Fruit fly (Drosophila melanogaster) whole organism, prepupa: ENCODE data around the gene CG2924.

Source experiments
- Blimp-1 ChIP-seq: fragments of 200-800 bp; sonication (Bioruptor generic); optimal IDR thresholded peaks from 3 replicates; lab custom pipeline; 2017; ENCODE audit warnings: missing biosample characterization, missing genetic modification characterization, mild to moderate bottlenecking, moderate library complexity, missing genetic modification reagents
- CG10669 ChIP-seq: fragments of 200-800 bp; sonication (Bioruptor generic); optimal IDR thresholded peaks from 3 replicates; lab custom pipeline; 2018; ENCODE audit warnings: missing biosample characterization, mild to moderate bottlenecking, missing genetic modification characterization, moderate library complexity
- CG11294 ChIP-seq: fragments of 200-800 bp; sonication (Bioruptor generic); IDR thresholded peaks from 2 replicates; pipeline ENCODE4 v1.3.6; 2022; ENCODE audit warnings: missing biosample characterization, missing genetic modification characterization
- CG11902 ChIP-seq: fragments of 200-800 bp; sonication (Bioruptor generic); optimal IDR thresholded peaks from 3 replicates; lab custom pipeline; 2016; ENCODE audit warnings: missing biosample characterization, missing genetic modification characterization
- CG15336 ChIP-seq: fragments of 200-800 bp; sonication (Bioruptor generic); IDR thresholded peaks from 2 replicates; pipeline ENCODE4 v1.3.6; 2022; ENCODE audit warnings: missing biosample characterization, missing genetic modification characterization
- CG1621 ChIP-seq: fragments of 200-800 bp; sonication (Bioruptor generic); optimal IDR thresholded peaks from 3 replicates; lab custom pipeline; 2018; ENCODE audit warnings: missing biosample characterization, mild to moderate bottlenecking, missing genetic modification characterization
- CG3032 ChIP-seq: fragments of 200-800 bp; optimal IDR thresholded peaks from 2 replicates; lab custom pipeline; 2019; ENCODE audit warnings: missing biosample characterization, mild to moderate bottlenecking, missing genetic modification characterization, moderate library complexity
- CG32006 ChIP-seq: fragments of 200-800 bp; sonication (Bioruptor generic); optimal IDR thresholded peaks from 3 replicates; lab custom pipeline; 2017; ENCODE audit warnings: missing biosample characterization, mild to moderate bottlenecking, missing genetic modification characterization
- CG34406 ChIP-seq: fragments of 200-800 bp; sonication (Bioruptor generic); optimal IDR thresholded peaks from 3 replicates; lab custom pipeline; 2016; ENCODE audit warnings: missing biosample characterization, missing genetic modification characterization
- CG3919 ChIP-seq: fragments of 200-800 bp; sonication (Bioruptor generic); optimal IDR thresholded peaks from 3 replicates; lab custom pipeline; 2016; ENCODE audit warnings: missing biosample characterization, missing genetic modification characterization
- CG4318 ChIP-seq: fragments of 200-800 bp; sonication (Bioruptor generic); optimal IDR thresholded peaks from 3 replicates; lab custom pipeline; 2017; ENCODE audit warnings: missing biosample characterization, mild to moderate bottlenecking, missing genetic modification characterization
- CG6163 ChIP-seq: fragments of 200-800 bp; sonication (Bioruptor generic); IDR thresholded peaks from 3 replicates; pipeline ENCODE4 v1.3.6; 2022; ENCODE audit warnings: missing biosample characterization, missing genetic modification characterization
- CG6276 ChIP-seq: fragments of 200-800 bp; sonication (Bioruptor generic); optimal IDR thresholded peaks from 2 replicates; lab custom pipeline; 2017; ENCODE audit warnings: missing biosample characterization, mild to moderate bottlenecking, missing genetic modification characterization
- CG6792 ChIP-seq: fragments of 200-800 bp; sonication (Bioruptor generic); optimal IDR thresholded peaks from 3 replicates; lab custom pipeline; 2016; ENCODE audit warnings: missing biosample characterization, missing genetic modification characterization
- CG7368 ChIP-seq: fragments of 200-800 bp; sonication (Bioruptor generic); optimal IDR thresholded peaks from 3 replicates; lab custom pipeline; 2016; ENCODE audit warnings: missing biosample characterization, missing genetic modification characterization
- CG8319 ChIP-seq: fragments of 200-800 bp; sonication (Bioruptor generic); optimal IDR thresholded peaks from 3 replicates; lab custom pipeline; 2016; ENCODE audit warnings: missing biosample characterization, missing genetic modification characterization
- CG8632 ChIP-seq: fragments of 200-800 bp; sonication (Bioruptor generic); optimal IDR thresholded peaks from 3 replicates; lab custom pipeline; 2016; ENCODE audit warnings: missing biosample characterization, missing genetic modification characterization
- CG9139 ChIP-seq: fragments of 200-800 bp; sonication (Bioruptor generic); optimal IDR thresholded peaks from 3 replicates; lab custom pipeline; 2017; ENCODE audit warnings: missing biosample characterization, mild to moderate bottlenecking, missing genetic modification characterization
- Eip93F ChIP-seq: fragments of 200-800 bp; sonication (Bioruptor generic); optimal IDR thresholded peaks from 2 replicates; lab custom pipeline; 2016; ENCODE audit warnings: missing biosample characterization, mild to moderate bottlenecking, missing genetic modification characterization
- Ets96B ChIP-seq: fragments of 200-800 bp; optimal IDR thresholded peaks from 2 replicates; lab custom pipeline; 2019; ENCODE audit warnings: missing biosample characterization, mild to moderate bottlenecking, missing genetic modification characterization, moderate library complexity
- Gug ChIP-seq: fragments of 200-800 bp; sonication (Bioruptor generic); IDR thresholded peaks from 2 replicates; pipeline ENCODE4 v1.3.6; 2022; ENCODE audit warnings: missing biosample characterization, missing genetic modification characterization
- Hr38 ChIP-seq: sonication (Bioruptor generic); optimal IDR thresholded peaks from 2 replicates; lab custom pipeline; 2016; ENCODE audit warnings: missing biosample characterization, missing genetic modification characterization
- Hr4 ChIP-seq: fragments of 200-800 bp; sonication (Bioruptor generic); optimal IDR thresholded peaks from 3 replicates; lab custom pipeline; 2016; ENCODE audit warnings: missing biosample characterization, missing genetic modification characterization
- Lpt ChIP-seq: fragments of 200-800 bp; sonication (Bioruptor generic); optimal IDR thresholded peaks from 3 replicates; lab custom pipeline; 2016; ENCODE audit warnings: missing biosample characterization, missing genetic modification characterization
- Met ChIP-seq: fragments of 200-800 bp; sonication (Bioruptor generic); optimal IDR thresholded peaks from 3 replicates; lab custom pipeline; 2016; ENCODE audit warnings: missing biosample characterization, missing genetic modification characterization
- OdsH ChIP-seq: fragments of 200-800 bp; sonication (Bioruptor generic); optimal IDR thresholded peaks from 3 replicates; lab custom pipeline; 2016; ENCODE audit warnings: missing biosample characterization, missing genetic modification characterization
- Smox ChIP-seq: fragments of 200-800 bp; sonication (Bioruptor generic); optimal IDR thresholded peaks from 3 replicates; lab custom pipeline; 2016; ENCODE audit warnings: missing biosample characterization, missing genetic modification characterization
- Sox14 ChIP-seq: fragments of 200-800 bp; sonication (Bioruptor generic); optimal IDR thresholded peaks from 3 replicates; lab custom pipeline; 2016; ENCODE audit warnings: missing biosample characterization, missing genetic modification characterization
- cyc ChIP-seq: fragments of 200-800 bp; sonication (Bioruptor generic); optimal IDR thresholded peaks from 3 replicates; lab custom pipeline; 2016; ENCODE audit warnings: missing biosample characterization, missing genetic modification characterization
- dac ChIP-seq: fragments of 200-800 bp; sonication (Bioruptor generic); optimal IDR thresholded peaks from 2 replicates; lab custom pipeline; 2017; ENCODE audit warnings: missing biosample characterization, mild to moderate bottlenecking, missing genetic modification characterization
- dsx ChIP-seq: fragments of 200-800 bp; optimal IDR thresholded peaks from 3 replicates; lab custom pipeline; 2019; ENCODE audit warnings: missing biosample characterization, mild to moderate bottlenecking, missing genetic modification characterization, moderate library complexity; ENCODE audit not compliant: poor library complexity, severe bottlenecking
- eg ChIP-seq: fragments of 200-800 bp; sonication (Bioruptor generic); IDR thresholded peaks from 3 replicates; pipeline ENCODE4 v1.3.6; 2022; ENCODE audit warnings: missing biosample characterization, missing genetic modification characterization
- fd59A ChIP-seq: fragments of 200-800 bp; sonication (Bioruptor generic); optimal IDR thresholded peaks from 2 replicates; lab custom pipeline; 2017; ENCODE audit warnings: missing biosample characterization, mild to moderate bottlenecking, missing genetic modification characterization, missing genetic modification reagents
- fd85E ChIP-seq: fragments of 200-800 bp; sonication (Bioruptor generic); optimal IDR thresholded peaks from 3 replicates; lab custom pipeline; 2016; ENCODE audit warnings: missing biosample characterization, missing genetic modification characterization
- fkh ChIP-seq: fragments of 200-800 bp; sonication (Bioruptor generic); optimal IDR thresholded peaks from 3 replicates; lab custom pipeline; 2017; ENCODE audit warnings: missing biosample characterization, mild to moderate bottlenecking, missing genetic modification characterization, moderate library complexity
- lz ChIP-seq: fragments of 200-800 bp; sonication (Bioruptor generic); optimal IDR thresholded peaks from 3 replicates; lab custom pipeline; 2016; ENCODE audit warnings: missing biosample characterization, missing genetic modification characterization
- pdm3 ChIP-seq: fragments of 200-800 bp; sonication (Bioruptor generic); optimal IDR thresholded peaks from 3 replicates; lab custom pipeline; 2016; ENCODE audit warnings: missing biosample characterization, missing genetic modification characterization
- salr ChIP-seq, 2 experiments: fragments of 200-800 bp; sonication (Bioruptor generic); optimal IDR thresholded peaks; 3 replicates each; lab custom pipeline; 2016 to 2018; ENCODE audit warnings: missing biosample characterization in 2 of 2, missing genetic modification characterization in 2 of 2, mild to moderate bottlenecking in 1 of 2
- spab ChIP-seq: fragments of 200-800 bp; sonication (Bioruptor generic); optimal IDR thresholded peaks from 2 replicates; lab custom pipeline; 2017; ENCODE audit warnings: missing biosample characterization, mild to moderate bottlenecking, missing genetic modification characterization, missing genetic modification reagents
- ss ChIP-seq, 2 experiments: fragments of 200-800 bp; sonication (Bioruptor generic); optimal IDR thresholded peaks; 2 replicates in 1 of 2; 3 replicates in 1 of 2; lab custom pipeline; 2017 to 2018; ENCODE audit warnings: mild to moderate bottlenecking in 2 of 2, missing biosample characterization in 2 of 2, missing genetic modification characterization in 2 of 2, moderate library complexity in 1 of 2
- svp ChIP-seq: fragments of 200-800 bp; sonication (Bioruptor generic); peaks from one replicate; lab custom pipeline; 2016; ENCODE audit warnings: missing biosample characterization, missing genetic modification characterization
- vri ChIP-seq: fragments of 200-800 bp; sonication (Bioruptor generic); optimal IDR thresholded peaks from 3 replicates; lab custom pipeline; 2016; ENCODE audit warnings: missing biosample characterization, mild to moderate bottlenecking, missing genetic modification characterization

The CG2924 gene

DNA sequence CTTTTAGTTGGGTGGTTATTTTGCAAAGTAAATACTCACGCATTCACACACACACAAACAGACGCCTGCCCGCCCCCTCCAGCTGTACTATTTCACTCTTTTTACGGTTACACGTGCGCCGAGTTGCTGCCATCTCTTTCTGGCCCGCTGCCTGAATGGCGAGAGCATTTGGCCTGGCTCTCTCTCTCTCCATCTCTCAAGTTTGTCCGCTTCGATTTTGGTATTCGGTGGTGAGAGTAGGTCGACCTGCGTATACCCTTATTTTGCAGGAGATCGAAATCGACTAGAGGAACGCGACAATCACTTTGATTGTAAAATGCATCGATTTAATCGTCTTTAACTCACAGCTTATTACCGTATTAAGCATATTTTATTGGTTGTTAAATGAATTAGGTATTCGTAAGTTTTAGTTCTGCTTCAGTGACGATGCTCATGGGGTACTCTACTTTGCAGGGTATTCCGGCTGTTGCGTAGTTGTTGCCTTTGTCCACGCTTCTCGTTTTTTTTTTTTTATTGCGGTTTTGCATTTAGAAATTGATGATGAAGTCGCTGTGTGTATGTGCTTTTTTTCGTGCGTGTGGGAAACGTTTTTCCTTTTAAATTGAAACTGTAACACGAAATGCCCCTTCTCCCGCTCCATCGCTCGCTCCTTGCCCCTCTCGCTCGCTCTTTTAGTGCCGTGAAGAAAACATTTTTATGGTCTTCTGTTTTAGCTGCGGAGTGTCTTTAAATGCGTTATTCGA, 33.4 kb upstream of the CG2924 start (continued):
- TF ChIP-seq Blimp-1 (GFP tag; lab: Kevin White, UChicago), result peak; percentile 65
- peak; percentile 71 for TF ChIP-seq CG3032 (tag; lab: Kevin White, UChicago)
- peak; percentile 83 for TF ChIP-seq CG34406 (GFP tag; lab: Kevin White, UChicago)
- peak; percentile 43; the same call in 1 of the 2 replicates for TF ChIP-seq CG11294
- TF ChIP-seq vri (GFP tag; lab: Kevin White, UChicago), result peak; percentile 88
- TF ChIP-seq Hr4 (GFP tag; lab: Kevin White, UChicago), result peak; percentile 86
- TF ChIP-seq Met (GFP tag; lab: Kevin White, UChicago), result peak; percentile 92
- TF ChIP-seq Ets96B (tag; lab: Kevin White, UChicago), result peak; percentile 72
- TF ChIP-seq CG6276 (GFP tag; lab: Kevin White, UChicago), result peak; percentile 84

- TF ChIP-seq CG8319 (GFP tag; lab: Kevin White, UChicago) (no peak), svp (no peak), fd85E (GFP tag; lab: Kevin White, UChicago) (no peak), Blimp-1 (GFP tag; lab: Kevin White, UChicago) (no peak), vri (GFP tag; lab: Kevin White, UChicago) (peak; percentile 81)
These were observed 32.3 kb upstream of the CG2924 start for dm6 chrX:2302875-2303274.

DNA sequence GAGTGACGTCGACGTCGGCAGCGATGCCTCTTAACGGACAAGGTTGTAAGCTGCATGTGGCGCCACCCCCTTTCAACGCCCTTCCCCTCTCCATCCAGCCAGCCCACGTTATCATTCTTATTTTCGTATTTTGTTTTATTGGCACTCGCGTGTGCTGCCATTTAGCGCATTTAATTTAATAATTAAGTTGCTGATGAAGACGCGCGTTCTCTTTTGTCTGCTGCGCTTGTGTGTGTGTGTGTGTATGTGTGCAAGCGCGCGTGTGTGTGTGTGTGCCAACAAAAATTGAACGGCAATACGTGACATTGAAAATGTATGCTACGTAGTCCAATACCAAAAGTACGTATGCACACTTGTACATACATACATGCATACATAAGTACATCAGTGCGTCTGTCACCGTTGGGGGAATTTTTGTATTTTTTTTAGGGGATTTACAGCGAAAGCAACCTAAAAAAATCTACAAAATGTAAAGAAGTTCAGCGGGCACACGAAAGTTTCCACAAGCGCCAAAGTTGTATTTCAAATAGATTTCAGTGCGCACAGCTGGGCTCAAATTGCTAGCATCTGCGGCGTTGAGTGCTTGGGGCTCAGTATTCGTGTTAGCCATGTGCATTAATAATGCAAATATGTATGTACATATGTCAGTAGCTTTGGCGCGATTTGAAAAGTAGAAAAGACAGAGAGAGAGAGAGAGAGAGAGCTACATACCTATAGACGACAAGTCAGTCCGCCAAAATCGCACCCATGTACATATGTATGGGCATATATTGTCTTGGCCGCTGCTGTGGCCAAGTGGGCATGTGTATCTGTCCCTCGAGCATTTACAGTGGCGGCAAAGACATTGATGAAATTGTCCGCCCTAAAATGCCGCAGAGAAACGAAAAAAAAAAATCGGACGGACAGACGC, 31.3 kb upstream of the CG2924 start:
- TF ChIP-seq Gug (GFP tag; lab: Robert Waterston, UW) (peak; percentile 66; the same call in 1 of the 2 replicates), CG6792 (peak; percentile 75), CG32006 (GFP tag; lab: Kevin White, UChicago) (peak; percentile 76), CG34406 (GFP tag; lab: Kevin White, UChicago) (peak; percentile 66), CG8632 (GFP tag; lab: Kevin White, UChicago) (peak; percentile 66), Hr38 (GFP tag; lab: Kevin White, UChicago) (no peak), Lpt (peak; percentile 62), spab (GFP tag; lab: Kevin White, UChicago) (peak; percentile 40), dsx (GFP tag; lab: Kevin White, UChicago) (peak; percentile 41), Smox (GFP tag; lab: Kevin White, UChicago) (peak; percentile 73), OdsH (GFP tag; lab: Kevin White, UChicago) (peak; percentile 62), CG1621 (peak; percentile 62), CG7368 (GFP tag; lab: Kevin White, UChicago) (peak; percentile 66), pdm3 (GFP tag; lab: Kevin White, UChicago) (peak; percentile 73), Sox14 (GFP tag; lab: Kevin White, UChicago) (peak; percentile 65), eg (GFP tag; lab: Robert Waterston, UW) (peak; percentile 76), CG3919 (peak; percentile 72), fkh (GFP tag; lab: Kevin White, UChicago) (peak; percentile 33), CG6163 (peak; percentile 80), CG4318 (GFP tag; lab: Kevin White, UChicago) (peak; percentile 65), Eip93F (GFP tag; lab: Kevin White, UChicago) (no peak), CG9139 (GFP tag; lab: Kevin White, UChicago) (no peak), CG11902 (GFP tag; lab: Kevin White, UChicago) (peak; percentile 64), dac (peak; percentile 47), CG11294 (peak; percentile 51; the same call in 1 of the 2 replicates), CG15336 (GFP tag; lab: Robert Waterston, UW) (peak; percentile 83), CG8319 (GFP tag; lab: Kevin White, UChicago) (peak; percentile 49), ss (GFP tag; optimal IDR thresholded peaks at IDR 0.05; lab: Kevin White, UChicago) (peak in 1 of 2 experiments; percentile 15), lz (peak; percentile 80), CG10669 (GFP tag; lab: Kevin White, UChicago) (peak; percentile 64), salr (GFP tag; optimal IDR thresholded peaks at IDR 0.05; lab: Kevin White, UChicago) (peak; percentile 36 to 54), Met (GFP tag; lab: Kevin White, UChicago) (peak; percentile 73), fd59A (peak; percentile 62), Ets96B (tag; lab: Kevin White, UChicago) (peak; percentile 65), cyc (GFP tag; lab: Kevin White, UChicago) (peak; percentile 64)
